Worm (Caenorhabditis elegans) whole organism, L3 larva: ENCODE measurements around the gene C37E2.10.

ENCODE experiments used
- ZK546.5 ChIP-seq: sonication (generic microtip); optimal IDR thresholded peaks from 2 replicates; lab custom pipeline; 2017; ENCODE audit warnings: missing biosample characterization, missing genetic modification characterization
- aly-2 ChIP-seq: fragments of 150-350 bp; optimal IDR thresholded peaks from 2 replicates; lab custom pipeline; 2014; ENCODE audit warnings: missing biosample characterization, missing genetic modification characterization
- ama-1 ChIP-seq: fragments of 150-350 bp; optimal IDR thresholded peaks from 2 replicates; lab custom pipeline; 2018
- ceh-28 ChIP-seq: fragments of 150-350 bp; optimal IDR thresholded peaks from 2 replicates; lab custom pipeline; 2014; ENCODE audit warnings: missing biosample characterization, missing genetic modification reagents, missing genetic modification characterization
- ceh-82 ChIP-seq: fragments of 150-350 bp; optimal IDR thresholded peaks from 2 replicates; lab custom pipeline; 2014; ENCODE audit warnings: missing biosample characterization, missing genetic modification characterization
- ceh-9 ChIP-seq: sonication (generic microtip); optimal IDR thresholded peaks from 2 replicates; lab custom pipeline; 2018; ENCODE audit warnings: missing biosample characterization, missing genetic modification characterization
- daf-12 ChIP-seq: fragments of 150-350 bp; optimal IDR thresholded peaks from 2 replicates; lab custom pipeline; 2014; ENCODE audit warnings: missing biosample characterization, missing genetic modification reagents, missing genetic modification characterization
- egl-5 ChIP-seq: fragments of 150-350 bp; optimal IDR thresholded peaks from 2 replicates; lab custom pipeline; 2017; ENCODE audit warnings: missing biosample characterization, missing genetic modification reagents, missing genetic modification characterization, inconsistent platforms
- elt-2 ChIP-seq: sonication (generic microtip); optimal IDR thresholded peaks from 2 replicates; lab custom pipeline; 2016; ENCODE audit warnings: missing genetic modification reagents, mild to moderate bottlenecking, missing genetic modification characterization, missing compliant biosample characterization
- eor-1 ChIP-seq, 2 experiments: fragments of 150-350 bp; optimal IDR thresholded peaks; 2 replicates each; lab custom pipeline; 2014 to 2018; ENCODE audit warnings: missing biosample characterization in 2 of 2, missing genetic modification characterization in 2 of 2
- fkh-2 ChIP-seq: fragments of 150-350 bp; optimal IDR thresholded peaks from 2 replicates; lab custom pipeline; 2014; ENCODE audit warnings: missing biosample characterization, missing genetic modification reagents, missing genetic modification characterization
- fos-1 ChIP-seq: fragments of 150-350 bp; optimal IDR thresholded peaks from 2 replicates; lab custom pipeline; 2014; ENCODE audit warnings: missing biosample characterization, missing genetic modification characterization
- hmg-11 ChIP-seq: sonication (generic microtip); optimal IDR thresholded peaks from 2 replicates; lab custom pipeline; 2016; ENCODE audit warnings: missing genetic modification characterization, missing compliant biosample characterization
- lin-15B ChIP-seq: fragments of 150-350 bp; optimal IDR thresholded peaks from 2 replicates; lab custom pipeline; 2014; ENCODE audit warnings: missing biosample characterization, missing genetic modification characterization
- lin-39 ChIP-seq: fragments of 150-350 bp; optimal IDR thresholded peaks from 2 replicates; lab custom pipeline; 2018; ENCODE audit warnings: missing biosample characterization, missing genetic modification reagents, missing genetic modification characterization
- lsy-12 ChIP-seq: sonication (generic microtip); optimal IDR thresholded peaks from 2 replicates; lab custom pipeline; 2016; ENCODE audit warnings: mild to moderate bottlenecking, missing genetic modification characterization, missing compliant biosample characterization
- mdl-1 ChIP-seq: fragments of 150-350 bp; optimal IDR thresholded peaks from 2 replicates; lab custom pipeline; 2014; ENCODE audit warnings: missing biosample characterization, missing genetic modification characterization
- mml-1 ChIP-seq: fragments of 150-350 bp; sonication (generic microtip); optimal IDR thresholded peaks from 3 replicates; lab custom pipeline; 2014; ENCODE audit warnings: missing biosample characterization, missing genetic modification characterization
- nfya-1 ChIP-seq: sonication (generic microtip); optimal IDR thresholded peaks from 2 replicates; lab custom pipeline; 2017; ENCODE audit warnings: missing genetic modification characterization, mild to moderate bottlenecking, missing compliant biosample characterization, antibody characterized with exemption, moderate library complexity; ENCODE audit not compliant: insufficient read depth
- nhr-11 ChIP-seq: fragments of 150-350 bp; optimal IDR thresholded peaks from 2 replicates; lab custom pipeline; 2014; ENCODE audit warnings: missing biosample characterization, missing genetic modification characterization
- nhr-237 ChIP-seq: fragments of 150-350 bp; optimal IDR thresholded peaks from 2 replicates; lab custom pipeline; 2014; ENCODE audit warnings: missing biosample characterization, missing genetic modification characterization
- nhr-28 ChIP-seq: fragments of 150-350 bp; optimal IDR thresholded peaks from 2 replicates; lab custom pipeline; 2014; ENCODE audit warnings: missing biosample characterization, missing genetic modification characterization
- nhr-43 ChIP-seq: sonication (generic microtip); optimal IDR thresholded peaks from 2 replicates; lab custom pipeline; 2016; ENCODE audit warnings: mild to moderate bottlenecking, missing genetic modification characterization, missing compliant biosample characterization; ENCODE audit not compliant: poor library complexity, severe bottlenecking
- nhr-67 ChIP-seq: fragments of 150-350 bp; optimal IDR thresholded peaks from 2 replicates; lab custom pipeline; 2014; ENCODE audit warnings: missing biosample characterization, missing genetic modification characterization
- nhr-76 ChIP-seq: fragments of 150-350 bp; sonication (generic microtip); optimal IDR thresholded peaks from 5 replicates; lab custom pipeline; 2014; ENCODE audit warnings: missing biosample characterization, missing genetic modification characterization
- nhr-77 ChIP-seq: fragments of 150-350 bp; optimal IDR thresholded peaks from 2 replicates; lab custom pipeline; 2014; ENCODE audit warnings: missing biosample characterization, missing genetic modification characterization
- pha-4 ChIP-seq: fragments of 150-350 bp; optimal IDR thresholded peaks from 2 replicates; lab custom pipeline; 2014; ENCODE audit warnings: missing biosample characterization, missing genetic modification reagents, missing genetic modification characterization
- pqm-1 ChIP-seq: fragments of 150-350 bp; optimal IDR thresholded peaks from 2 replicates; lab custom pipeline; 2017; ENCODE audit warnings: missing biosample characterization, missing genetic modification characterization, inconsistent platforms
- sea-2 ChIP-seq: fragments of 150-350 bp; sonication (generic microtip); optimal IDR thresholded peaks from 4 replicates; lab custom pipeline; 2014; ENCODE audit warnings: missing biosample characterization, missing genetic modification reagents, missing genetic modification characterization
- skn-1 ChIP-seq: fragments of 150-350 bp; optimal IDR thresholded peaks from 2 replicates; lab custom pipeline; 2014; ENCODE audit warnings: missing biosample characterization, missing genetic modification characterization
- tbx-2 ChIP-seq: sonication (generic microtip); optimal IDR thresholded peaks from 2 replicates; lab custom pipeline; 2016; ENCODE audit warnings: mild to moderate bottlenecking, missing genetic modification characterization, missing compliant biosample characterization
- unc-62 ChIP-seq: fragments of 150-350 bp; sonication (generic microtip); optimal IDR thresholded peaks from 4 replicates; lab custom pipeline; 2014; ENCODE audit warnings: missing biosample characterization, missing genetic modification reagents, missing genetic modification characterization
- zag-1 ChIP-seq: fragments of 150-350 bp; optimal IDR thresholded peaks from 2 replicates; lab custom pipeline; 2014; ENCODE audit warnings: missing biosample characterization, missing genetic modification characterization
- ztf-11 ChIP-seq: fragments of 150-350 bp; optimal IDR thresholded peaks from 2 replicates; lab custom pipeline; 2014; ENCODE audit warnings: missing biosample characterization, missing genetic modification characterization
- ztf-4 ChIP-seq: fragments of 150-350 bp; optimal IDR thresholded peaks from 2 replicates; lab custom pipeline; 2014; ENCODE audit warnings: missing biosample characterization, missing genetic modification characterization

C37E2.10 gene

ce11 chrX:14147400-14147799 is 31.4 kb upstream of the C37E2.10 start, which contains the start of gene akt-2:
TSS of gene akt-2 (plus strand) at chrX:14147700.
- TF ChIP-seq fos-1 (tag; lab: Kevin White, UChicago) (no peak), ceh-28 (no peak), nhr-76 (no peak), pha-4 (tag; lab: Kevin White, UChicago) (no peak), fkh-2 (tag; lab: Kevin White, UChicago) (no peak), ztf-11 (tag; lab: Kevin White, UChicago) (no peak), mml-1 (tag; lab: Kevin White, UChicago) (no peak), nhr-77 (tag; lab: Kevin White, UChicago) (no peak), aly-2 (tag; lab: Kevin White, UChicago) (no peak), ceh-82 (tag; lab: Kevin White, UChicago) (no peak), lsy-12 (tag; lab: Kevin White, UChicago) (no peak)

- TF ChIP-seq nhr-77 (tag; lab: Kevin White, UChicago) (no peak), sea-2 (GFP tag; lab: Kevin White, UChicago) (no peak), nhr-11 (tag; lab: Kevin White, UChicago) (no peak), daf-12 (tag; lab: Kevin White, UChicago) (no peak), lsy-12 (tag; lab: Kevin White, UChicago) (no peak), ama-1 (lab: Kevin White, UChicago) (no peak), zag-1 (no peak)
Measured at ce11 chrX:14152644-14153043, 26.1 kb upstream of the C37E2.10 start.

ce11 chrX:14156913-14157312 is 21.9 kb upstream of the C37E2.10 start, which contains the start of gene ceh-90:
TSS of gene ceh-90 (minus strand) at chrX:14157013.
- TF ChIP-seq nhr-76 (no peak), ceh-28 (no peak), fkh-2 (tag; lab: Kevin White, UChicago) (no peak), lin-39 (tag; lab: Kevin White, UChicago) (no peak), nhr-11 (tag; lab: Kevin White, UChicago) (no peak), mml-1 (tag; lab: Kevin White, UChicago) (no peak), pqm-1 (no peak)
- TF ChIP-seq, all 47 proteins: peak for 0

ce11 chrX:14161684-14162347 is 17.0 kb upstream of the C37E2.10 start, which contains the start of gene lgc-25:
TSS of gene lgc-25 (minus strand) at chrX:14161734.
- TF ChIP-seq ceh-28 (peak; percentile 47), fos-1 (tag; lab: Kevin White, UChicago) (no peak), pqm-1 (peak; percentile 88), elt-2 (tag; lab: Kevin White, UChicago) (peak; percentile 56), nhr-43 (tag; lab: Kevin White, UChicago) (peak; percentile 29), ceh-82 (tag; lab: Kevin White, UChicago) (no peak)

DNA sequence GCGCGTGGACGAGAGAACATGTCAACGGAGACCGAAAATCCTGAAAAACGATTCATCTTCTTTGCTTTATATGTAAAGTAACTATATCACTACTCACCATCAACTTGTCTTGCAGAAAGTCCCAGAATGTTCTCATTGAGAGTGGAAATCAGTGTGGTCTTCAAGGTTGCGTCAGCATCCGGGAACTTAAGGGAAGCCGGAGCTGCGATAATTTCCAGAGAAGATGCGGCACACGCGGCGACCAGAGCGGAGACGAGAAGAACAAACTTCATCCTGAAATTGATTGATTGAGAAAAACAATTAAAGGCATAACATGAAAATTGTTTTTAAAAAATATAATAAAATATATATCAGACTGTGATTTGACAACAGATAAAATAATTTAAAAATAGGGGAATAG is 14.6 kb upstream of the C37E2.10 start, which contains the start of gene vha-20:
Gene vha-20, minus strand, starts transcription at position 273 of the 400 bp plus-strand sequence.
- peak; percentile 1 for TF ChIP-seq elt-2 (tag; lab: Kevin White, UChicago)
- TF ChIP-seq ama-1 (lab: Kevin White, UChicago): peak; percentile 7
- peak; percentile 36 for TF ChIP-seq nhr-43 (tag; lab: Kevin White, UChicago)
- no peak for TF ChIP-seq hmg-11
- no peak for TF ChIP-seq pha-4 (tag; lab: Kevin White, UChicago)
- no peak for TF ChIP-seq lin-15B (tag; lab: Kevin White, UChicago)
- no peak for TF ChIP-seq ztf-4 (tag; lab: Kevin White, UChicago)

- TF ChIP-seq aly-2 (tag; lab: Kevin White, UChicago): no peak
Measured at ce11 chrX:14165156-14165555, 13.6 kb upstream of the C37E2.10 start.

DNA sequence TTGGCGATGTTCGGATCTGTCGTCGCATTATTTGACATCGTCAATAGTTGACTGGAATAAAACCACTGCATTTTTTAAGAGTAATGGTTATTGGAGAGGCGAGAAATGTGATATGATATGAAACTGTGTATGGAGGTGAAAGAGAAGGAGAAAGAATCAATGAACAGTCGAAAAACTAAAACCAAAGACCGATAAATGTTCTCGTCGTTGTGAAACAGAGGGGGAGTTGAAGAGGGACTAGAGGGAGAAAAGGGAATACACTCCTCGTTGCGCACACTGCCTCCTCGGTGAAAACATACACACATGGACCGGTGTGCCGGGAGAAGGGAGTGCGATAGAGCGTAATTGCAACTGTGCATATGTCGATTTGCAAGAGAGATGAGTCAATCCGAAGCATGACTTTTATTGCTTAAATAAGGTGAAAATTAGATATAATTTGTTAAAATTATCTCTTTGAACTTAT is 9.2 kb upstream of the C37E2.10 start, which contains the start of gene sym-4:
Gene sym-4, minus strand, starts transcription at position 51 of the 463 bp plus-strand sequence.
- TF ChIP-seq nhr-76: peak; percentile 64
- TF ChIP-seq sea-2 (GFP tag; lab: Kevin White, UChicago): no peak
- no peak for TF ChIP-seq zag-1
- peak; percentile 63 for TF ChIP-seq nhr-11 (tag; lab: Kevin White, UChicago)
- no peak for TF ChIP-seq nhr-67 (tag; lab: Kevin White, UChicago)
- no peak for TF ChIP-seq ceh-9 (tag; lab: Kevin White, UChicago)
- peak; percentile 44 for TF ChIP-seq ceh-82 (tag; lab: Kevin White, UChicago)
- TF ChIP-seq ZK546.5 (tag; lab: Kevin White, UChicago): no peak
- TF ChIP-seq nhr-237 (tag; lab: Kevin White, UChicago): no peak
- peak; percentile 68 for TF ChIP-seq tbx-2 (tag; lab: Kevin White, UChicago)
- TF ChIP-seq pqm-1: peak; percentile 96
- TF ChIP-seq nhr-28 (tag; lab: Kevin White, UChicago): no peak
- peak; percentile 67 for TF ChIP-seq mdl-1
- peak; percentile 42 for TF ChIP-seq skn-1 (tag; lab: Kevin White, UChicago)
- TF ChIP-seq fkh-2 (tag; lab: Kevin White, UChicago): no peak
- peak; percentile 80 for TF ChIP-seq lsy-12 (tag; lab: Kevin White, UChicago)
- no peak for TF ChIP-seq eor-1 (tag; optimal IDR thresholded peaks at IDR 0.05; lab: Kevin White, UChicago)
- peak; percentile 29 for TF ChIP-seq ztf-4 (tag; lab: Kevin White, UChicago)
- TF ChIP-seq unc-62: peak; percentile 58
- TF ChIP-seq ceh-28: peak; percentile 88
- TF ChIP-seq pha-4 (tag; lab: Kevin White, UChicago): peak; percentile 95
- TF ChIP-seq nfya-1: peak; percentile 91
- peak; percentile 90 for TF ChIP-seq lin-39 (tag; lab: Kevin White, UChicago)
- TF ChIP-seq egl-5: peak; percentile 61
- TF ChIP-seq ama-1 (lab: Kevin White, UChicago): peak; percentile 69
